Worm (Caenorhabditis elegans): ENCODE data around the gene C14A4.7.

C14A4.7 gene

DNA sequence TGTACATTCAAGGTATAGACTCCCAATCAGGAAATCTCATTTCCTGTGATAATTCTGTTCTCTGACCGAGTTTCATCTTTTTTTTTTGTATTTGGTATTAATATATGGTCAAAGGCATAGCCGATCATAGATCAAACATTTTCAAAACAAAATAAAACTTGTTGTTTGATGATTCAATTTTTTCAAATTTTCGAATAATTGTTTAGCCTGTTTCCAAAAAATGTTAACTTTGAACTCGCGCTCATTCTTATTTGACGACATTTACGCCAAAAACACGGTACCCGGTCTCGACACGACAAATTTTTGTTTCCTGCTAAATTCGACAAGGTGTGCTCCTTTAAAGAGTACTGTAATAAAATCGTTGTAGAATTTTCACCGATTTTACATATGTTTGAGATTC lies 12.5 kb upstream of the C14A4.7 start:
- TF ChIP-seq fkh-10 (GFP tag; optimal IDR thresholded peaks at IDR 0.05), result no peak
- no peak for TF ChIP-seq ceh-22 (tag; optimal IDR thresholded peaks at IDR 0.05)
- no peak for TF ChIP-seq tbx-2 (tag; optimal IDR thresholded peaks at IDR 0.05)
- TF ChIP-seq ceh-30 (tag; optimal IDR thresholded peaks at IDR 0.05), result no peak
- no peak for TF ChIP-seq nfya-1 (tag; optimal IDR thresholded peaks at IDR 0.05)
- TF ChIP-seq K09A11.1 (tag; optimal IDR thresholded peaks at IDR 0.05; ENCODE audit: insufficient read depth), result no peak
- no peak for TF ChIP-seq syd-9 (tag; optimal IDR thresholded peaks at IDR 0.05)
- no peak for TF ChIP-seq hlh-8 (tag; optimal IDR thresholded peaks at IDR 0.05)
- no peak for TF ChIP-seq odd-2 (tag; optimal IDR thresholded peaks at IDR 0.05)
- no peak for TF ChIP-seq Y22D7AL.16 (tag; optimal IDR thresholded peaks at IDR 0.05)
- TF ChIP-seq dve-1 (tag; optimal IDR thresholded peaks at IDR 0.05), result no peak
- no peak for TF ChIP-seq ceh-48 (tag; optimal IDR thresholded peaks at IDR 0.05)

DNA sequence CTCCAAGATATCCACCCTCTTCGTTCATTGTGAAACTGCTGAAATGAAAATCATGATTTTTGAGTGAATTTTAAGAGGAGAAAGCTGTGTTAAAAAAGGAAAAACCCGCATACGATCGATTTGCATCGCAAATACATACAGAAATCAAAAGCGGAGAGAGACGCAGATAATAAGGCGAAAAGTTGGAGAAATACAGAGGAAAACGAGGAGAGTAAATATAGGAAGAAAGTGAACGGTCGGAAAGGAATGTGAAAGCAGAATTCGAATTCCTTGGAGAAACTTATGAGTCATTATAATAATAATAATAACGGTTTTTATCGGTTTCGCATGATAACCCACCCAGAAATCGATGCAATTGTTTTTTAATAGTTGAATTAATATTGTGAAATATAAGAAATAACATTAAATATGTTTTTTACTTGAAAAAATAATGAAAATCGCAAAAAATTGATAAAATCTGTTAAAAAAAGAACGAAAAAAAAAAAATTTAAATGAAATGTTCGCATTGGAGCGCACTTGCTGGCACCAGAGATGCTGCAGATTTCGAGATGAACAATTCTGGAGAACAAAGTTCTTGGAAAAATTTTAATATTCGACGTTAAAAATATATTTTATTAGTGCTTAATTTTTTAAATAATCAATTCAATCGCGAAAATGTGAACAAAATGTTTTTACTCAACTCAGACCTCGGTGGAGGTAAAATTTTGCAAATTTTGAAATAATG lies 11.0 kb upstream of the C14A4.7 start, which contains the start of gene ccm-3:
Gene ccm-3 (minus strand): TSS at position 38 of the 724 bp plus-strand sequence.
- TF ChIP-seq nfya-1 (tag; optimal IDR thresholded peaks at IDR 0.05) (peak; percentile 21), hlh-13 (GFP tag; optimal IDR thresholded peaks at IDR 0.05) (no peak)

DNA sequence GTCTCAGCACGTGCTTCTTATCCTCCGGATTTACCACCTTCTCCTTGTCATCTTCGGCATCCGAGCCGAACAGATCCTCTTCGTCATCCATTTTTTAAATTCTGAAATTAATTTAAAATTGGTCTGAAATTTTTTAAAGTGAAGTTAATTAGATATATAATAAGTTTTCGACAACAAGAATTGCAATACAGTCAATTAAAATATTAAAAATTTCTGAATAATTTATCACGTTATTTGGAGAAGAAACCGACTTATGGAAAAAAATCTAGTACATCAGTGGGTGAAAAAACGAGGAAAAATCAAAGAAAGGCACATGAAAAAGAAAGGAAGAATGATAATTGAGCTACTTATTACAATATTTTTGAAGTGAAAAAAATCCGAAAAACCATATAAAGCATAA lies 9.2 kb upstream of the C14A4.7 start, which contains the start of gene taf-13:
Gene taf-13 (minus strand): TSS at position 101 of the 400 bp plus-strand sequence.
- no peak for TF ChIP-seq ztf-16 (tag; optimal IDR thresholded peaks at IDR 0.05)
- no peak for TF ChIP-seq lin-11 (tag; optimal IDR thresholded peaks at IDR 0.05)
- TF ChIP-seq ceh-45 (GFP tag; IDR thresholded peaks at IDR 0.05), result no peak
- no peak for TF ChIP-seq K02D7.2 (tag; optimal IDR thresholded peaks at IDR 0.05)
- no peak for TF ChIP-seq dve-1 (tag; optimal IDR thresholded peaks at IDR 0.05)
- no peak for TF ChIP-seq fkh-6 (tag; optimal IDR thresholded peaks at IDR 0.05)
- no peak for TF ChIP-seq dmd-4 (tag; optimal IDR thresholded peaks at IDR 0.05; ENCODE audit: borderline replicate concordance)
- TF ChIP-seq K09A11.1 (tag; optimal IDR thresholded peaks at IDR 0.05; ENCODE audit: insufficient read depth), result no peak
- no peak for TF ChIP-seq tbx-2 (tag; optimal IDR thresholded peaks at IDR 0.05)
- TF ChIP-seq ref-2 (tag; optimal IDR thresholded peaks at IDR 0.05), result no peak
- TF ChIP-seq npax-4 (tag; optimal IDR thresholded peaks at IDR 0.05), result no peak
- TF ChIP-seq ceh-14 (tag; optimal IDR thresholded peaks at IDR 0.05), result no peak
- no peak for TF ChIP-seq ceh-48 (tag; optimal IDR thresholded peaks at IDR 0.05)

DNA sequence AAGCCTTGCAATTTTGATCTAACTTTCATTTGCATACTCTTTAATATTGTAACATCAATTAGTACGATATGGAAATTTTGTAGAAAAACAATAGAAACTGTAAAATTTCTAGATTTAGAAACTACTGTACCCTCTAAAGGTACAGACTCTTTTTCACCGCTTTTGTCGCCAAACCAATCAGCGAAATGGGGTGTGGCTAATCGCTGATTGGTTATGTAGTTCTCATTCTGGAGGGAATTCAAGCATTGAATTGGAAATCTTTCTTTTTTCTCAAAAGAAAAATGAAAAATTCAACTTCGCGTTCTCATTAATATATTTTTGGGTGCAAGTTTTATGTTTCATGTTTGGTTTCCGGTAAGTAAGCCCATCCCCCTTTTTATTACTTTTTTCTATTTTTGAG lies 7.2 kb upstream of the C14A4.7 start:
- TF ChIP-seq ceh-34 (tag; optimal IDR thresholded peaks at IDR 0.05) (no peak), ceh-22 (tag; optimal IDR thresholded peaks at IDR 0.05) (no peak), syd-9 (tag; optimal IDR thresholded peaks at IDR 0.05) (no peak), ceh-9 (tag; optimal IDR thresholded peaks at IDR 0.05) (no peak), nfya-1 (tag; optimal IDR thresholded peaks at IDR 0.05) (peak; percentile 63), pros-1 (tag; optimal IDR thresholded peaks at IDR 0.05) (no peak)

DNA sequence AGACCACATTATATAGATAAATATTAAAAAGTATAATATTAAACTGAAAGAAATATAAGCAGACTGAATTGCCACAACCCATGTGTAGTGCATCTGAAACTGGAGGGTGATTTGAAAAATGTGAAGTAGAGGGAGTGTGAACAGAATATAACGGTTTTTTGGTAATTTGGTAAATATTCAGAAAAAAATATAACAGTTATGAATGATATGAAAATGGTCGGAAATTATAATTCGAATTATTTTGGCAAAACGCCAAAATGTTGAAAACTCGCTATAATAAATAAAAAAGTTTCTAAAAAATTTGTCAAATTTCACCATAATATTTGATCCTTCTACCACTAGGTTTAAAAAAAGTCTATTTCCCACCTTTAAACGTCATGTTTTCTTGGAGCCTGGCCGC lies 5.8 kb upstream of the C14A4.7 start, which contains the start of gene srv-2:
Gene srv-2 (minus strand): TSS at position 101 of the 400 bp plus-strand sequence.
- TF ChIP-seq lin-11 (tag; optimal IDR thresholded peaks at IDR 0.05) (no peak), ceh-48 (tag; optimal IDR thresholded peaks at IDR 0.05) (no peak), tbx-2 (tag; optimal IDR thresholded peaks at IDR 0.05) (no peak), C08G9.2 (tag; optimal IDR thresholded peaks at IDR 0.05) (no peak), pax-1 (tag; optimal IDR thresholded peaks at IDR 0.05) (no peak), pqm-1 (tag; optimal IDR thresholded peaks at IDR 0.05) (no peak), dve-1 (tag; optimal IDR thresholded peaks at IDR 0.05) (no peak), unc-55 (GFP tag; optimal IDR thresholded peaks at IDR 0.05) (no peak), ztf-16 (tag; optimal IDR thresholded peaks at IDR 0.05) (no peak), lim-6 (tag; optimal IDR thresholded peaks at IDR 0.05) (no peak), T23F11.4 (GFP tag; optimal IDR thresholded peaks at IDR 0.05) (no peak), ceh-34 (tag; optimal IDR thresholded peaks at IDR 0.05) (no peak), sdc-2 (tag; optimal IDR thresholded peaks at IDR 0.05) (no peak), ama-1 (optimal IDR thresholded peaks at IDR 0.05) (no peak)

Measured in whole organism, late embryonic.